Worm (Caenorhabditis elegans): ENCODE measurements around the gene Y61A9LA.7.

The Y61A9LA.7 gene

DNA sequence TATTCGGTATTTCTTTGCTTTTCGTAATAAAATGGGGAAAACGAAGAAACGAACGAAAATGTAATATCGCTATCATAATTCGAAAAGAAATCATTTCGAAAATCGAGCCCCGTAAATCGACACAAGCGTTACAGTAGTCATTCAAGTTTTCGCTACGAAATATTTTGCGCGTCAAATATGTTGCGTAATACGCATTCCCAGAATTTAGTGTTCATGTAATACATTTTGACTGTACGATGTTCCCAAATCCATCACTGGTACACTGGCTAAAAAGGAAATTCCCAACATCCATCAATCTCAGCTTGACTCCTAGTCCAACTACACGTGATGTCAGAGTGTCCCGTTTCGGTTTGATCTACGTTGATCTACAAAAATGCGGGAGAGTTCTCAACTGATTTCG is 31.7 kb downstream of the Y61A9LA.7 start:
- TF ChIP-seq fos-1 (tag; optimal IDR thresholded peaks at IDR 0.05) (no peak), ztf-11 (tag; optimal IDR thresholded peaks at IDR 0.05) (no peak), egl-27 (tag; optimal IDR thresholded peaks at IDR 0.05) (no peak), lin-39 (tag; optimal IDR thresholded peaks at IDR 0.05) (no peak), sma-3 (GFP tag; optimal IDR thresholded peaks at IDR 0.05) (no peak), C34F6.9 (tag; optimal IDR thresholded peaks at IDR 0.05) (no peak), nhr-11 (tag; optimal IDR thresholded peaks at IDR 0.05) (no peak), skn-1 (tag; optimal IDR thresholded peaks at IDR 0.05) (no peak)

- no peak for TF ChIP-seq sma-9 (GFP tag; optimal IDR thresholded peaks at IDR 0.05)
- TF ChIP-seq sma-9 (tag; optimal IDR thresholded peaks at IDR 0.05) = no peak
- TF ChIP-seq lsy-2 (tag; optimal IDR thresholded peaks at IDR 0.05) = peak in 1 of 2 experiments; percentile 10
- peak; percentile 7 for TF ChIP-seq unc-55 (GFP tag; optimal IDR thresholded peaks at IDR 0.05)
- TF ChIP-seq F13H6.1 (tag; optimal IDR thresholded peaks at IDR 0.05) = peak; percentile 2
- TF ChIP-seq C34F6.9 (tag; optimal IDR thresholded peaks at IDR 0.05) = peak; percentile 3
Observed at ce11 chrV:4526801-4527425, 32.7 kb downstream of the Y61A9LA.7 start.

- no peak for TF ChIP-seq nhr-6 (tag; optimal IDR thresholded peaks at IDR 0.05)
- TF ChIP-seq gmeb-1 (tag; optimal IDR thresholded peaks at IDR 0.05) = no peak
- TF ChIP-seq Y55F3AM.14 (GFP tag; optimal IDR thresholded peaks at IDR 0.05) = no peak
- no peak for TF ChIP-seq mab-5 (tag; optimal IDR thresholded peaks at IDR 0.05)
- no peak for TF ChIP-seq mbf-1 (tag; optimal IDR thresholded peaks at IDR 0.05)
- TF ChIP-seq elt-1 (tag; optimal IDR thresholded peaks at IDR 0.05) = no peak
- no peak for TF ChIP-seq R02D3.7 (tag; optimal IDR thresholded peaks at IDR 0.05)
- no peak for TF ChIP-seq sma-3 (GFP tag; optimal IDR thresholded peaks at IDR 0.05)
- TF ChIP-seq nhr-25 (tag; optimal IDR thresholded peaks at IDR 0.05) = no peak
- no peak for TF ChIP-seq nhr-77 (tag; optimal IDR thresholded peaks at IDR 0.05)
- TF ChIP-seq unc-39 (tag; optimal IDR thresholded peaks at IDR 0.05) = no peak
- TF ChIP-seq ama-1 (optimal IDR thresholded peaks at IDR 0.05) = no peak
- no peak for TF ChIP-seq nhr-21 (tag; optimal IDR thresholded peaks at IDR 0.05)
- no peak for TF ChIP-seq lin-39 (tag; optimal IDR thresholded peaks at IDR 0.05)
- no peak for TF ChIP-seq elt-3 (tag; optimal IDR thresholded peaks at IDR 0.05)
- TF ChIP-seq nhr-10 (tag; optimal IDR thresholded peaks at IDR 0.05) = no peak
Observed at ce11 chrV:4525512-4525911, 34.1 kb downstream of the Y61A9LA.7 start.

DNA sequence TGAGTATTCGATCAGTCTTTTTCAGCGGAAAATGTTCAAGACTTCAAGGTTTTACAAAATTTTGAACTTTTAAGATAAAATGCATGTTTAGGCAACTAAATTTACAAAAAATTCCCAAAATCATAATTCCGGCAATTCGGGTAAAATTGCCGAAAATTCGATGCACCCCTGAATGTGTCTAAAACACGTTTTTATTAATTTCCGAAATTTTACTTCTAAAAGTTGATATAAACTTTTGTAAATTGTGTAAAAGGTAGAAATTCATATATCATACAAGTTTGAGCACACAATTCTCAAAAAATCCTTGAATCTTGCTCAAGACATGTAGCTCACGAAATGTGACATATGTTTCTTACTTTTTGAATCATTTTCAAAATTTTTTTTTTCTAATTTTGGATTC is 34.5 kb downstream of the Y61A9LA.7 start:
- TF ChIP-seq nhr-21 (tag; optimal IDR thresholded peaks at IDR 0.05) (no peak), egl-27 (tag; optimal IDR thresholded peaks at IDR 0.05) (no peak), mab-5 (tag; optimal IDR thresholded peaks at IDR 0.05) (no peak), nhr-237 (tag; optimal IDR thresholded peaks at IDR 0.05) (no peak)

DNA sequence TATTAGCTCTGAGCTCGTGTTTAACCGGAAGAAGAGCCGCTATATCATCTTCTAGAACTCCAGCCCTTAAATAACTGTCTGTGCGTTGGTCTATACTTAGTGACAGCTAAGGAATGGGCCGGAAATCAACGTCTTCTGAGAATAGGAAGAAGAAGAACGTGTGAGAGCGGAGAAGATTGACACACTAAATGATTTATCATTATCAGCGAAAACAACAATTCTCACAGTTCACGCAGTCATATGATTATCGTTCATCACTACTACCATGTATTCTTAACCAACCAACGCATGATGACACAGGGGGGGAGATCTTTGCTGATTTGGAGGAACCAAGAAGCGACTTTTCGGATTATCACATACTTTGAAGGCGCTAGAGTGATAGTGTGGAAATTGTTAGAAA is 35.3 kb downstream of the Y61A9LA.7 start:
- peak; percentile 49 for TF ChIP-seq nhr-129 (tag; optimal IDR thresholded peaks at IDR 0.05)
- TF ChIP-seq unc-55 (GFP tag; optimal IDR thresholded peaks at IDR 0.05) = no peak
- TF ChIP-seq sma-9 (GFP tag; optimal IDR thresholded peaks at IDR 0.05) = peak; percentile 40
- no peak for TF ChIP-seq sma-9 (tag; optimal IDR thresholded peaks at IDR 0.05)
- no peak for TF ChIP-seq F13H6.1 (tag; optimal IDR thresholded peaks at IDR 0.05)
- peak; percentile 48 for TF ChIP-seq nhr-21 (tag; optimal IDR thresholded peaks at IDR 0.05)
- no peak for TF ChIP-seq unc-39 (tag; optimal IDR thresholded peaks at IDR 0.05)

ce11 chrV:4523844-4524243 is 35.8 kb downstream of the Y61A9LA.7 start:
- TF ChIP-seq zag-1 (tag; optimal IDR thresholded peaks at IDR 0.05) = no peak
- TF ChIP-seq lsy-2 (tag; optimal IDR thresholded peaks at IDR 0.05) = peak in 1 of 2 experiments; percentile 17
- TF ChIP-seq F13H6.1 (tag; optimal IDR thresholded peaks at IDR 0.05) = peak; percentile 1
- TF ChIP-seq sma-9 (GFP tag; optimal IDR thresholded peaks at IDR 0.05) = peak; percentile 15
- TF ChIP-seq sma-9 (tag; optimal IDR thresholded peaks at IDR 0.05) = no peak

- TF ChIP-seq nhr-25 (tag; optimal IDR thresholded peaks at IDR 0.05) = peak; percentile 39
- TF ChIP-seq unc-55 (GFP tag; optimal IDR thresholded peaks at IDR 0.05) = no peak
- TF ChIP-seq nhr-21 (tag; optimal IDR thresholded peaks at IDR 0.05) = peak; percentile 46
Observed at ce11 chrV:4523312-4523711, 36.3 kb downstream of the Y61A9LA.7 start.
